Worm (Caenorhabditis elegans) whole organism, L3 larva: ENCODE results near the gene set-15.

Experiments
- R02D3.7 ChIP-seq: fragments of 150-350 bp; optimal IDR thresholded peaks from 2 replicates; lab custom pipeline; 2014; ENCODE audit warnings: missing biosample characterization, missing genetic modification characterization
- ZK546.5 ChIP-seq: sonication (generic microtip); optimal IDR thresholded peaks from 2 replicates; lab custom pipeline; 2017; ENCODE audit warnings: missing biosample characterization, missing genetic modification characterization
- aly-2 ChIP-seq: fragments of 150-350 bp; optimal IDR thresholded peaks from 2 replicates; lab custom pipeline; 2014; ENCODE audit warnings: missing biosample characterization, missing genetic modification characterization
- ceh-16 ChIP-seq: sonication (generic microtip); optimal IDR thresholded peaks from 2 replicates; lab custom pipeline; 2017; ENCODE audit warnings: missing biosample characterization, missing genetic modification characterization
- ceh-28 ChIP-seq: fragments of 150-350 bp; optimal IDR thresholded peaks from 2 replicates; lab custom pipeline; 2014; ENCODE audit warnings: missing biosample characterization, missing genetic modification reagents, missing genetic modification characterization
- ceh-82 ChIP-seq: fragments of 150-350 bp; optimal IDR thresholded peaks from 2 replicates; lab custom pipeline; 2014; ENCODE audit warnings: missing biosample characterization, missing genetic modification characterization
- ceh-9 ChIP-seq: sonication (generic microtip); optimal IDR thresholded peaks from 2 replicates; lab custom pipeline; 2018; ENCODE audit warnings: missing biosample characterization, missing genetic modification characterization
- daf-12 ChIP-seq: fragments of 150-350 bp; optimal IDR thresholded peaks from 2 replicates; lab custom pipeline; 2014; ENCODE audit warnings: missing biosample characterization, missing genetic modification reagents, missing genetic modification characterization
- egl-27 ChIP-seq: sonication (generic microtip); optimal IDR thresholded peaks from 4 replicates; lab custom pipeline; 2017; ENCODE audit warnings: missing biosample characterization, missing genetic modification reagents, missing genetic modification characterization
- egl-5 ChIP-seq: fragments of 150-350 bp; optimal IDR thresholded peaks from 2 replicates; lab custom pipeline; 2017; ENCODE audit warnings: missing biosample characterization, missing genetic modification reagents, missing genetic modification characterization, inconsistent platforms
- elt-1 ChIP-seq: fragments of 150-350 bp; optimal IDR thresholded peaks from 2 replicates; lab custom pipeline; 2014; ENCODE audit warnings: missing biosample characterization, missing genetic modification characterization
- elt-2 ChIP-seq: sonication (generic microtip); optimal IDR thresholded peaks from 2 replicates; lab custom pipeline; 2016; ENCODE audit warnings: missing genetic modification reagents, mild to moderate bottlenecking, missing genetic modification characterization, missing compliant biosample characterization
- eor-1 ChIP-seq, 2 experiments: fragments of 150-350 bp; optimal IDR thresholded peaks; 2 replicates each; lab custom pipeline; 2014 to 2018; ENCODE audit warnings: missing biosample characterization in 2 of 2, missing genetic modification characterization in 2 of 2
- fkh-10 ChIP-seq: sonication (generic microtip); optimal IDR thresholded peaks from 2 replicates; lab custom pipeline; 2017; ENCODE audit warnings: missing biosample characterization, missing genetic modification reagents, missing genetic modification characterization
- fkh-2 ChIP-seq: fragments of 150-350 bp; optimal IDR thresholded peaks from 2 replicates; lab custom pipeline; 2014; ENCODE audit warnings: missing biosample characterization, missing genetic modification reagents, missing genetic modification characterization
- fos-1 ChIP-seq: fragments of 150-350 bp; optimal IDR thresholded peaks from 2 replicates; lab custom pipeline; 2014; ENCODE audit warnings: missing biosample characterization, missing genetic modification characterization
- hmg-11 ChIP-seq: sonication (generic microtip); optimal IDR thresholded peaks from 2 replicates; lab custom pipeline; 2016; ENCODE audit warnings: missing genetic modification characterization, missing compliant biosample characterization
- jun-1 ChIP-seq: fragments of 150-350 bp; optimal IDR thresholded peaks from 2 replicates; lab custom pipeline; 2014; ENCODE audit warnings: missing biosample characterization, missing genetic modification reagents, missing genetic modification characterization
- lin-15B ChIP-seq: fragments of 150-350 bp; optimal IDR thresholded peaks from 2 replicates; lab custom pipeline; 2014; ENCODE audit warnings: missing biosample characterization, missing genetic modification characterization
- lin-39 ChIP-seq: fragments of 150-350 bp; optimal IDR thresholded peaks from 2 replicates; lab custom pipeline; 2018; ENCODE audit warnings: missing biosample characterization, missing genetic modification reagents, missing genetic modification characterization
- lsy-12 ChIP-seq: sonication (generic microtip); optimal IDR thresholded peaks from 2 replicates; lab custom pipeline; 2016; ENCODE audit warnings: mild to moderate bottlenecking, missing genetic modification characterization, missing compliant biosample characterization
- mdl-1 ChIP-seq: fragments of 150-350 bp; optimal IDR thresholded peaks from 2 replicates; lab custom pipeline; 2014; ENCODE audit warnings: missing biosample characterization, missing genetic modification characterization
- mml-1 ChIP-seq: fragments of 150-350 bp; sonication (generic microtip); optimal IDR thresholded peaks from 3 replicates; lab custom pipeline; 2014; ENCODE audit warnings: missing biosample characterization, missing genetic modification characterization
- nfya-1 ChIP-seq: sonication (generic microtip); optimal IDR thresholded peaks from 2 replicates; lab custom pipeline; 2017; ENCODE audit warnings: missing genetic modification characterization, mild to moderate bottlenecking, missing compliant biosample characterization, antibody characterized with exemption, moderate library complexity; ENCODE audit not compliant: insufficient read depth
- nhr-11 ChIP-seq: fragments of 150-350 bp; optimal IDR thresholded peaks from 2 replicates; lab custom pipeline; 2014; ENCODE audit warnings: missing biosample characterization, missing genetic modification characterization
- nhr-12 ChIP-seq: fragments of 150-350 bp; optimal IDR thresholded peaks from 2 replicates; lab custom pipeline; 2014; ENCODE audit warnings: missing biosample characterization, missing genetic modification characterization
- nhr-23 ChIP-seq: fragments of 150-350 bp; optimal IDR thresholded peaks from 2 replicates; lab custom pipeline; 2014; ENCODE audit warnings: missing biosample characterization, missing genetic modification reagents, missing genetic modification characterization
- nhr-237 ChIP-seq: fragments of 150-350 bp; optimal IDR thresholded peaks from 2 replicates; lab custom pipeline; 2014; ENCODE audit warnings: missing biosample characterization, missing genetic modification characterization
- nhr-25 ChIP-seq: sonication (generic microtip); optimal IDR thresholded peaks from 2 replicates; lab custom pipeline; 2017; ENCODE audit warnings: missing biosample characterization, missing genetic modification characterization
- nhr-28 ChIP-seq: fragments of 150-350 bp; optimal IDR thresholded peaks from 2 replicates; lab custom pipeline; 2014; ENCODE audit warnings: missing biosample characterization, missing genetic modification characterization
- nhr-43 ChIP-seq: sonication (generic microtip); optimal IDR thresholded peaks from 2 replicates; lab custom pipeline; 2016; ENCODE audit warnings: mild to moderate bottlenecking, missing genetic modification characterization, missing compliant biosample characterization; ENCODE audit not compliant: poor library complexity, severe bottlenecking
- nhr-67 ChIP-seq: fragments of 150-350 bp; optimal IDR thresholded peaks from 2 replicates; lab custom pipeline; 2014; ENCODE audit warnings: missing biosample characterization, missing genetic modification characterization
- nhr-76 ChIP-seq: fragments of 150-350 bp; sonication (generic microtip); optimal IDR thresholded peaks from 5 replicates; lab custom pipeline; 2014; ENCODE audit warnings: missing biosample characterization, missing genetic modification characterization
- nhr-77 ChIP-seq: fragments of 150-350 bp; optimal IDR thresholded peaks from 2 replicates; lab custom pipeline; 2014; ENCODE audit warnings: missing biosample characterization, missing genetic modification characterization
- pha-4 ChIP-seq: fragments of 150-350 bp; optimal IDR thresholded peaks from 2 replicates; lab custom pipeline; 2014; ENCODE audit warnings: missing biosample characterization, missing genetic modification reagents, missing genetic modification characterization
- pqm-1 ChIP-seq: fragments of 150-350 bp; optimal IDR thresholded peaks from 2 replicates; lab custom pipeline; 2017; ENCODE audit warnings: missing biosample characterization, missing genetic modification characterization, inconsistent platforms
- sea-2 ChIP-seq: fragments of 150-350 bp; sonication (generic microtip); optimal IDR thresholded peaks from 4 replicates; lab custom pipeline; 2014; ENCODE audit warnings: missing biosample characterization, missing genetic modification reagents, missing genetic modification characterization
- skn-1 ChIP-seq: fragments of 150-350 bp; optimal IDR thresholded peaks from 2 replicates; lab custom pipeline; 2014; ENCODE audit warnings: missing biosample characterization, missing genetic modification characterization
- snpc-4 ChIP-seq: fragments of 150-350 bp; optimal IDR thresholded peaks from 2 replicates; lab custom pipeline; 2014; ENCODE audit warnings: missing biosample characterization, missing genetic modification characterization
- tbx-2 ChIP-seq: sonication (generic microtip); optimal IDR thresholded peaks from 2 replicates; lab custom pipeline; 2016; ENCODE audit warnings: mild to moderate bottlenecking, missing genetic modification characterization, missing compliant biosample characterization
- unc-39 ChIP-seq: sonication (generic microtip); optimal IDR thresholded peaks from 4 replicates; lab custom pipeline; 2017; ENCODE audit warnings: missing biosample characterization, missing genetic modification characterization
- unc-62 ChIP-seq: fragments of 150-350 bp; sonication (generic microtip); optimal IDR thresholded peaks from 4 replicates; lab custom pipeline; 2014; ENCODE audit warnings: missing biosample characterization, missing genetic modification reagents, missing genetic modification characterization
- zag-1 ChIP-seq: fragments of 150-350 bp; optimal IDR thresholded peaks from 2 replicates; lab custom pipeline; 2014; ENCODE audit warnings: missing biosample characterization, missing genetic modification characterization
- ztf-11 ChIP-seq: fragments of 150-350 bp; optimal IDR thresholded peaks from 2 replicates; lab custom pipeline; 2014; ENCODE audit warnings: missing biosample characterization, missing genetic modification characterization
- ztf-4 ChIP-seq: fragments of 150-350 bp; optimal IDR thresholded peaks from 2 replicates; lab custom pipeline; 2014; ENCODE audit warnings: missing biosample characterization, missing genetic modification characterization

set-15 gene

ce11 chrIV:4795111-4795510, 15.1 kb upstream of the set-15 start:
- TF ChIP-seq snpc-4 (tag; lab: Kevin White, UChicago) (no peak), elt-1 (tag; lab: Kevin White, UChicago) (no peak), nhr-43 (tag; lab: Kevin White, UChicago) (no peak), nhr-23 (tag; lab: Kevin White, UChicago) (no peak), zag-1 (tag; lab: Kevin White, UChicago) (no peak), ceh-82 (tag; lab: Kevin White, UChicago) (no peak), ZK546.5 (tag; lab: Kevin White, UChicago) (no peak), daf-12 (no peak), aly-2 (tag; lab: Kevin White, UChicago) (no peak), nhr-25 (tag; lab: Kevin White, UChicago) (no peak), hmg-11 (tag; lab: Kevin White, UChicago) (no peak), nhr-76 (tag; lab: Kevin White, UChicago) (no peak), lin-39 (no peak), nfya-1 (tag; lab: Kevin White, UChicago) (no peak), tbx-2 (tag; lab: Kevin White, UChicago) (no peak), elt-2 (tag; lab: Kevin White, UChicago) (no peak), fos-1 (tag; lab: Kevin White, UChicago) (no peak), ztf-11 (no peak), nhr-12 (tag; lab: Kevin White, UChicago) (no peak)
- TF ChIP-seq, all 47 proteins: peak for 0

- no peak for TF ChIP-seq nhr-12 (tag; lab: Kevin White, UChicago)
- TF ChIP-seq nhr-237 (tag; lab: Kevin White, UChicago), result no peak
- TF ChIP-seq jun-1 (tag; lab: Kevin White, UChicago), result no peak
These were observed 9.4 kb upstream of the set-15 start, which contains the start of gene R11E3.1 for ce11 chrIV:4789445-4789844. TSS of gene R11E3.1 (plus strand) at chrIV:4789745.

ce11 chrIV:4788332-4788731, 8.3 kb upstream of the set-15 start, which contains the start of gene nhr-104:
TSS of gene nhr-104 (minus strand) at chrIV:4788692.
- no peak for TF ChIP-seq aly-2 (tag; lab: Kevin White, UChicago)
- peak; percentile 36 for TF ChIP-seq nhr-43 (tag; lab: Kevin White, UChicago)
- TF ChIP-seq nhr-12 (tag; lab: Kevin White, UChicago), result no peak
- TF ChIP-seq pha-4 (tag; lab: Kevin White, UChicago), result peak; percentile 94
- no peak for TF ChIP-seq nhr-76 (tag; lab: Kevin White, UChicago)
- TF ChIP-seq mml-1 (tag; lab: Kevin White, UChicago), result no peak
- no peak for TF ChIP-seq ZK546.5 (tag; lab: Kevin White, UChicago)
- no peak for TF ChIP-seq mdl-1 (tag; lab: Kevin White, UChicago)
- TF ChIP-seq nhr-28 (tag; lab: Kevin White, UChicago), result no peak
- no peak for TF ChIP-seq lsy-12 (tag; lab: Kevin White, UChicago)
- no peak for TF ChIP-seq unc-39
- no peak for TF ChIP-seq hmg-11 (tag; lab: Kevin White, UChicago)
- TF ChIP-seq daf-12, result no peak
- TF ChIP-seq nhr-237 (tag; lab: Kevin White, UChicago), result no peak
- no peak for TF ChIP-seq elt-1 (tag; lab: Kevin White, UChicago)
- TF ChIP-seq nfya-1 (tag; lab: Kevin White, UChicago), result peak; percentile 16
- no peak for TF ChIP-seq egl-5
- TF ChIP-seq ceh-82 (tag; lab: Kevin White, UChicago), result no peak
- TF ChIP-seq unc-62 (GFP tag; lab: Kevin White, UChicago), result no peak
- TF ChIP-seq nhr-25 (tag; lab: Kevin White, UChicago), result peak; percentile 59
- TF ChIP-seq lin-15B, result no peak
- no peak for TF ChIP-seq sea-2 (GFP tag; lab: Kevin White, UChicago)
- no peak for TF ChIP-seq zag-1 (tag; lab: Kevin White, UChicago)
- no peak for TF ChIP-seq fkh-2 (tag; lab: Kevin White, UChicago)
- no peak for TF ChIP-seq R02D3.7 (tag; lab: Kevin White, UChicago)
- peak; percentile 63 for TF ChIP-seq elt-2 (tag; lab: Kevin White, UChicago)
- TF ChIP-seq ceh-16 (tag; lab: Kevin White, UChicago), result no peak
- TF ChIP-seq snpc-4 (tag; lab: Kevin White, UChicago), result no peak
- TF ChIP-seq tbx-2 (tag; lab: Kevin White, UChicago), result no peak
- TF ChIP-seq ztf-4 (tag; lab: Kevin White, UChicago), result no peak
- no peak for TF ChIP-seq nhr-11 (tag; lab: Kevin White, UChicago)
- no peak for TF ChIP-seq fkh-10 (GFP tag; lab: Kevin White, UChicago)
- no peak for TF ChIP-seq nhr-67 (tag; lab: Kevin White, UChicago)
- peak; percentile 67 for TF ChIP-seq pqm-1 (tag; lab: Kevin White, UChicago)
- TF ChIP-seq lin-39, result no peak
- TF ChIP-seq ztf-11, result no peak
- TF ChIP-seq nhr-77 (tag; lab: Kevin White, UChicago), result no peak
- TF ChIP-seq jun-1 (tag; lab: Kevin White, UChicago), result peak; percentile 39
- no peak for TF ChIP-seq eor-1 (tag; optimal IDR thresholded peaks at IDR 0.05; lab: Kevin White, UChicago)
- peak; percentile 69 for TF ChIP-seq nhr-23 (tag; lab: Kevin White, UChicago)
- TF ChIP-seq ceh-28 (tag; lab: Kevin White, UChicago), result peak; percentile 66
- TF ChIP-seq skn-1 (tag; lab: Kevin White, UChicago), result peak; percentile 94
- TF ChIP-seq egl-27 (tag; lab: Kevin White, UChicago), result no peak
- no peak for TF ChIP-seq ceh-9 (tag; lab: Kevin White, UChicago)
